Fruit fly (Drosophila melanogaster) whole organism, embryonic: ENCODE data around the gene Plc21C.

Source experiments
- CG13775 ChIP-seq: fragments of 200-800 bp; sonication (Bioruptor generic); optimal IDR thresholded peaks from 3 replicates; lab custom pipeline; 2017; ENCODE audit warnings: missing biosample characterization, mild to moderate bottlenecking, missing genetic modification characterization
- CG14860 ChIP-seq: fragments of 200-800 bp; sonication (Bioruptor generic); IDR thresholded peaks from 3 replicates; pipeline ENCODE4 v1.3.6; 2022; ENCODE audit warnings: missing biosample characterization, missing genetic modification characterization; ENCODE audit not compliant: partially characterized antibody
- CG17359 ChIP-seq: fragments of 200-800 bp; sonication (Bioruptor generic); optimal IDR thresholded peaks from 3 replicates; lab custom pipeline; 2018; ENCODE audit warnings: missing biosample characterization, mild to moderate bottlenecking, missing genetic modification characterization, moderate library complexity
- Hr39 ChIP-seq: fragments of >200 bp; optimal IDR thresholded peaks from 2 replicates; lab custom pipeline; 2017
- Mad ChIP-seq: fragments of 200-800 bp; sonication (Bioruptor generic); optimal IDR thresholded peaks from 2 replicates; lab custom pipeline; 2016; ENCODE audit warnings: missing biosample characterization, missing genetic modification characterization
- Side ChIP-seq: fragments of 200-800 bp; sonication (Bioruptor generic); optimal IDR thresholded peaks from 2 replicates; lab custom pipeline; 2016; ENCODE audit warnings: missing biosample characterization, missing genetic modification characterization
- Spps ChIP-seq: fragments of 200-800 bp; sonication (Bioruptor generic); optimal IDR thresholded peaks from 2 replicates; lab custom pipeline; 2018; ENCODE audit warnings: missing biosample characterization, mild to moderate bottlenecking, missing genetic modification characterization
- bigmax ChIP-seq: fragments of 200-800 bp; sonication (Bioruptor generic); optimal IDR thresholded peaks from 2 replicates; lab custom pipeline; 2018; ENCODE audit warnings: missing biosample characterization, mild to moderate bottlenecking, missing genetic modification characterization
- h ChIP-seq: fragments of >200 bp; optimal IDR thresholded peaks from 2 replicates; lab custom pipeline; 2017
- sc ChIP-seq, 3 experiments: fragments of >200 bp in 2 of 3; fragments of 200-800 bp in 1 of 3; sonication (Bioruptor generic) in 1 of 3; optimal IDR thresholded peaks; 2 replicates in 2 of 3; 3 replicates in 1 of 3; lab custom pipeline; 2017; ENCODE audit warnings: mild to moderate bottlenecking in 1 of 3, missing biosample characterization in 1 of 3, missing genetic modification characterization in 1 of 3, missing genetic modification reagents in 1 of 3
- stwl ChIP-seq: fragments of 200-800 bp; sonication (Bioruptor generic); optimal IDR thresholded peaks from 3 replicates; lab custom pipeline; 2018; ENCODE audit warnings: missing biosample characterization, mild to moderate bottlenecking, missing genetic modification characterization, moderate library complexity

DNA sequence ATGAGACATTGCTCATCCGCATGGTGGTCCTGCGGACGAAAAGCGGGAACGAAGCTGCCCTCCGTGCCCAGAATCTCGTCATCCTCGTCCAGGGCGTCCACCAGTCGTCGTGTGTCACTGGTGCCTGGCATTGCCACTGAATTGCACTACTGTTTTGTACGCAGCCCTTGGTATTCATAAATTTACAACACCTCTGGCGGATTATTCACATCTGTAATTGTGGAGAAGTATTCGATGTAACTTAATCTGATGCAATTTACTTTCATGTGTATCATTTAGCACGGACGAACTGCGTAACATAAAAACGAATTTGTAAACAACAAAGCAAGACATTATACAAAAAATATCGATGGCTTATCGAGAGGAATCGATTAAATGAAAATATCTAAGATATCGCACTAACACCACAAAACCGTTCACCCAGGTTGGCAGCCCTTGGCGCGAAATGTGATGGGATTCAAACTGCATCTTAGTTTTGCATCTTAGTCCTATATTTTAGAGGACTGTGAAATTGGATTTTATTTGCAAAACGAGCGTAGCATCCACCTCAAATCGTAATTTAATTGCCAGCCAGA, 51.9 kb downstream of the Plc21C start, which contains the start of gene Ent1:
- no peak for TF ChIP-seq CG17359 (tag; lab: Kevin White, UChicago)
- TF ChIP-seq stwl (tag; lab: Kevin White, UChicago), result peak; percentile 83
- TF ChIP-seq CG14860 (GFP tag; lab: Robert Waterston, UW), result no peak
- TF ChIP-seq Side (GFP tag; lab: Kevin White, UChicago), result no peak
- no peak for TF ChIP-seq h (lab: Kevin White, UChicago)
- no peak for TF ChIP-seq Mad (GFP tag; lab: Kevin White, UChicago)
- no peak for TF ChIP-seq bigmax (GFP tag; lab: Kevin White, UChicago)
- TF ChIP-seq Hr39 (lab: Kevin White, UChicago), result no peak
- TF ChIP-seq CG13775, result no peak
- TF ChIP-seq sc (optimal IDR thresholded peaks at IDR 0.05; lab: Kevin White, UChicago), result no peak
- no peak for TF ChIP-seq sc (GFP tag; optimal IDR thresholded peaks at IDR 0.05; lab: Kevin White, UChicago)
- no peak for TF ChIP-seq Spps (tag; lab: Kevin White, UChicago)
